ENCODE assay signal across 1 fruit fly cellular context in genomic region chrX:17780295-17780694, dm6.
A peak's percentile ranks its signal among the peaks of the same experiment; 100 is the strongest.
TF ChIP-seq lines count a peak whose summit lies in the region.

No protein-coding gene starts in this region.

TF ChIP-seq in whole organism, embryonic, 481 proteins besides CTCF, POLR2A, EP300 and RAD21 (continued from another document):
- TF ChIP-seq Aef1 (GFP tag; IDR thresholded peaks at IDR 0.05; lab: Robert Waterston, UW) = no peak
- peak; percentile 2 for TF ChIP-seq CG18599 (GFP tag; optimal IDR thresholded peaks at IDR 0.05; lab: Kevin White, UChicago)
- peak; percentile 57 for TF ChIP-seq Blimp-1 (GFP tag; optimal IDR thresholded peaks at IDR 0.05; lab: Kevin White, UChicago)
- peak; percentile 1 for TF ChIP-seq Chrac-16 (GFP tag; optimal IDR thresholded peaks at IDR 0.05; lab: Kevin White, UChicago)
- TF ChIP-seq CG30020 (tag; optimal IDR thresholded peaks at IDR 0.05; lab: Kevin White, UChicago) = no peak
- no peak for TF ChIP-seq chinmo (GFP tag; IDR thresholded peaks at IDR 0.05; lab: Robert Waterston, UW; ENCODE audit: partially characterized antibody)
- TF ChIP-seq CG17328 (GFP tag; IDR thresholded peaks at IDR 0.05; lab: Robert Waterston, UW) = 0 out of 2 replicates have a peak, but pooled peaks have one; percentile 22
- TF ChIP-seq CG12659 (GFP tag; optimal IDR thresholded peaks at IDR 0.05; lab: Kevin White, UChicago) = peak; percentile 14
- TF ChIP-seq dpn (GFP tag; optimal IDR thresholded peaks at IDR 0.05; lab: Kevin White, UChicago) = peak in 1 of 2 experiments; percentile 45
- no peak for TF ChIP-seq CG3838 (GFP tag; optimal IDR thresholded peaks at IDR 0.05; lab: Kevin White, UChicago)
- peak; percentile 53 for TF ChIP-seq fd96Cb (tag; optimal IDR thresholded peaks at IDR 0.05; lab: Kevin White, UChicago)
- no peak for TF ChIP-seq CG3281 (GFP tag; optimal IDR thresholded peaks at IDR 0.05; lab: Kevin White, UChicago)
- TF ChIP-seq jing (GFP tag; optimal IDR thresholded peaks at IDR 0.05; lab: Kevin White, UChicago) = no peak
- peak; percentile 16 for TF ChIP-seq CG10654 (GFP tag; optimal IDR thresholded peaks at IDR 0.05; lab: Kevin White, UChicago)
- 0 out of 2 replicates have a peak, but pooled peaks have one; percentile 29 for TF ChIP-seq vvl (GFP tag; IDR thresholded peaks at IDR 0.05; lab: Robert Waterston, UW)
- TF ChIP-seq bab2 (GFP tag; optimal IDR thresholded peaks at IDR 0.05; lab: Kevin White, UChicago) = peak; percentile 1
- TF ChIP-seq crc (GFP tag; optimal IDR thresholded peaks at IDR 0.05; lab: Kevin White, UChicago) = no peak
- TF ChIP-seq CG5245 (GFP tag; optimal IDR thresholded peaks at IDR 0.05; lab: Kevin White, UChicago) = peak; percentile 7
- peak; percentile 27 for TF ChIP-seq CG30431 (GFP tag; optimal IDR thresholded peaks at IDR 0.05; lab: Kevin White, UChicago)
- peak; percentile 76 for TF ChIP-seq CG18262 (tag; optimal IDR thresholded peaks at IDR 0.05; lab: Kevin White, UChicago)
- peak; percentile 0 for TF ChIP-seq tap (tag; optimal IDR thresholded peaks at IDR 0.05; lab: Kevin White, UChicago)
- no peak for TF ChIP-seq bbx (GFP tag; IDR thresholded peaks at IDR 0.05; lab: Robert Waterston, UW; ENCODE audit: partially characterized antibody)
- TF ChIP-seq nerfin-2 (GFP tag; IDR thresholded peaks at IDR 0.05; lab: Robert Waterston, UW; ENCODE audit: partially characterized antibody) = no peak
- TF ChIP-seq Mad (GFP tag; optimal IDR thresholded peaks at IDR 0.05; lab: Kevin White, UChicago) = no peak
- TF ChIP-seq Poxn (GFP tag; IDR thresholded peaks at IDR 0.05; lab: Robert Waterston, UW) = no peak
- TF ChIP-seq CG6813 (GFP tag; optimal IDR thresholded peaks at IDR 0.05; lab: Kevin White, UChicago) = no peak
- no peak for TF ChIP-seq CG16779 (GFP tag; IDR thresholded peaks at IDR 0.05; lab: Robert Waterston, UW)
- no peak for TF ChIP-seq HLH54F (GFP tag; optimal IDR thresholded peaks at IDR 0.05; lab: Kevin White, UChicago)
- peak; percentile 52 for TF ChIP-seq CG30403 (GFP tag; optimal IDR thresholded peaks at IDR 0.05; lab: Kevin White, UChicago)
- TF ChIP-seq sqz (GFP tag; optimal IDR thresholded peaks at IDR 0.05; lab: Kevin White, UChicago) = peak; percentile 32
- TF ChIP-seq Hr51 (GFP tag; optimal IDR thresholded peaks at IDR 0.05; lab: Kevin White, UChicago) = peak in 1 of 2 experiments; percentile 55
- TF ChIP-seq CG8944 (GFP tag; optimal IDR thresholded peaks at IDR 0.05; lab: Kevin White, UChicago) = peak; percentile 49
- peak; percentile 10 for TF ChIP-seq tx (GFP tag; optimal IDR thresholded peaks at IDR 0.05; lab: Kevin White, UChicago)
- TF ChIP-seq CG10209 (GFP tag; optimal IDR thresholded peaks at IDR 0.05; lab: Kevin White, UChicago) = peak; percentile 25
- peak; percentile 54 for TF ChIP-seq Sox100B (GFP tag; optimal IDR thresholded peaks at IDR 0.05; lab: Kevin White, UChicago)
- TF ChIP-seq Pdp1 (GFP tag; optimal IDR thresholded peaks at IDR 0.05; lab: Kevin White, UChicago) = peak in 1 of 2 experiments; percentile 18
- TF ChIP-seq Hsf (GFP tag; optimal IDR thresholded peaks at IDR 0.05; lab: Kevin White, UChicago) = peak; percentile 8
- peak; percentile 20 for TF ChIP-seq CG1233 (GFP tag; optimal IDR thresholded peaks at IDR 0.05; lab: Kevin White, UChicago)
- no peak for TF ChIP-seq cad (GFP tag; optimal IDR thresholded peaks at IDR 0.05; lab: Kevin White, UChicago)
- TF ChIP-seq Oli (tag; optimal IDR thresholded peaks at IDR 0.05; lab: Kevin White, UChicago) = peak; percentile 65
- TF ChIP-seq bsh (GFP tag; optimal IDR thresholded peaks at IDR 0.05; lab: Kevin White, UChicago) = peak in 1 of 2 experiments; percentile 63
- TF ChIP-seq sens (GFP tag; lab: Kevin White, UChicago) = peak; percentile 71
- TF ChIP-seq Ssrp (tag; optimal IDR thresholded peaks at IDR 0.05; lab: Kevin White, UChicago) = peak; percentile 51
- TF ChIP-seq prd (optimal IDR thresholded peaks at IDR 0.05; lab: Kevin White, UChicago) = no peak
- TF ChIP-seq prd (GFP tag; IDR thresholded peaks at IDR 0.05; lab: Robert Waterston, UW) = peak; percentile 22; the same call in 1 of the 3 replicates
- no peak for TF ChIP-seq gro (GFP tag; optimal IDR thresholded peaks at IDR 0.05; lab: Kevin White, UChicago)
- no peak for TF ChIP-seq Kr (GFP tag; optimal IDR thresholded peaks at IDR 0.05; lab: Kevin White, UChicago)
- TF ChIP-seq Xrp1 (GFP tag; IDR thresholded peaks at IDR 0.05; lab: Robert Waterston, UW) = peak; percentile 28; the same call in 1 of the 2 replicates
- TF ChIP-seq so (GFP tag; IDR thresholded peaks at IDR 0.05; lab: Robert Waterston, UW) = no peak
- TF ChIP-seq Xbp1 (GFP tag; optimal IDR thresholded peaks at IDR 0.05; lab: Kevin White, UChicago) = peak; percentile 28
- TF ChIP-seq unc-4 (GFP tag; IDR thresholded peaks at IDR 0.05; lab: Robert Waterston, UW; ENCODE audit: partially characterized antibody) = no peak
- peak; percentile 70 for TF ChIP-seq CoRest (tag; optimal IDR thresholded peaks at IDR 0.05; lab: Kevin White, UChicago)
- peak; percentile 12 for TF ChIP-seq CG8089 (GFP tag; optimal IDR thresholded peaks at IDR 0.05; lab: Kevin White, UChicago)
- no peak for TF ChIP-seq CG9797 (GFP tag; optimal IDR thresholded peaks at IDR 0.05; lab: Kevin White, UChicago)
- peak; percentile 16 for TF ChIP-seq twi (tag; optimal IDR thresholded peaks at IDR 0.05; lab: Kevin White, UChicago)
- 0 out of 2 replicates have a peak, but pooled peaks have one; percentile 19 for TF ChIP-seq CG3847 (GFP tag; IDR thresholded peaks at IDR 0.05; lab: Robert Waterston, UW)
- TF ChIP-seq nerfin-1 (tag; optimal IDR thresholded peaks at IDR 0.05; lab: Kevin White, UChicago) = peak; percentile 28
- TF ChIP-seq Hmr (GFP tag; optimal IDR thresholded peaks at IDR 0.05; lab: Kevin White, UChicago) = no peak
- TF ChIP-seq Adf1 (GFP tag; IDR thresholded peaks at IDR 0.05; lab: Robert Waterston, UW) = no peak
- TF ChIP-seq dmrt11E (tag; optimal IDR thresholded peaks at IDR 0.05; lab: Kevin White, UChicago) = peak; percentile 69
- no peak for TF ChIP-seq C15 (GFP tag; IDR thresholded peaks at IDR 0.05; lab: Robert Waterston, UW)
- peak; percentile 16 for TF ChIP-seq Usf (GFP tag; optimal IDR thresholded peaks at IDR 0.05; lab: Kevin White, UChicago)
- no peak for TF ChIP-seq CG15479 (GFP tag; optimal IDR thresholded peaks at IDR 0.05; lab: Kevin White, UChicago)
- TF ChIP-seq Dad (GFP tag; optimal IDR thresholded peaks at IDR 0.05; lab: Kevin White, UChicago) = no peak
- TF ChIP-seq CG7987 (GFP tag; optimal IDR thresholded peaks at IDR 0.05; lab: Kevin White, UChicago) = no peak
- peak in 1 of 2 experiments; percentile 78 for TF ChIP-seq eve (GFP tag; optimal IDR thresholded peaks at IDR 0.05; lab: Kevin White, UChicago)
- TF ChIP-seq oc (tag; optimal IDR thresholded peaks at IDR 0.05; lab: Kevin White, UChicago) = no peak
- TF ChIP-seq CG12391 (tag; optimal IDR thresholded peaks at IDR 0.05; lab: Kevin White, UChicago) = peak; percentile 36
- no peak for TF ChIP-seq CG2120 (GFP tag; optimal IDR thresholded peaks at IDR 0.05; lab: Kevin White, UChicago)
- peak; percentile 51 for TF ChIP-seq Sox102F (GFP tag; optimal IDR thresholded peaks at IDR 0.05; lab: Kevin White, UChicago)
- TF ChIP-seq toy (GFP tag; IDR thresholded peaks at IDR 0.05; lab: Robert Waterston, UW) = no peak
- peak; percentile 19 to 34 for TF ChIP-seq chif (GFP tag; optimal IDR thresholded peaks at IDR 0.05; lab: Kevin White, UChicago)
- TF ChIP-seq bcd (GFP tag; optimal IDR thresholded peaks at IDR 0.05; lab: Kevin White, UChicago) = peak; percentile 36
- peak; percentile 30; the same call in 1 of the 2 replicates for TF ChIP-seq CG4404 (GFP tag; IDR thresholded peaks at IDR 0.05; lab: Robert Waterston, UW)
- peak; percentile 58 for TF ChIP-seq grau (tag; optimal IDR thresholded peaks at IDR 0.05; lab: Kevin White, UChicago)
- peak; percentile 23 for TF ChIP-seq Asciz (GFP tag; optimal IDR thresholded peaks at IDR 0.05; lab: Kevin White, UChicago)
- TF ChIP-seq ken (GFP tag; IDR thresholded peaks at IDR 0.05; lab: Robert Waterston, UW) = 0 out of 3 replicates have a peak, but pooled peaks have one; percentile 19
- TF ChIP-seq CG31441 (GFP tag; IDR thresholded peaks at IDR 0.05; lab: Robert Waterston, UW) = peak; percentile 56; the same call in 1 of the 2 replicates
- TF ChIP-seq seq (GFP tag; IDR thresholded peaks at IDR 0.05; lab: Robert Waterston, UW) = no peak
- peak; percentile 59 for TF ChIP-seq CG14710 (tag; optimal IDR thresholded peaks at IDR 0.05; lab: Kevin White, UChicago)
- peak; percentile 40; the same call in 1 of the 3 replicates for TF ChIP-seq dysf (GFP tag; IDR thresholded peaks at IDR 0.05; lab: Robert Waterston, UW)
- peak; percentile 56 for TF ChIP-seq CG7839 (tag; optimal IDR thresholded peaks at IDR 0.05; lab: Kevin White, UChicago)
- TF ChIP-seq CG8388 (GFP tag; optimal IDR thresholded peaks at IDR 0.05; lab: Kevin White, UChicago) = peak; percentile 38
- peak; percentile 64 for TF ChIP-seq nmo (GFP tag; optimal IDR thresholded peaks at IDR 0.05; lab: Kevin White, UChicago)
- TF ChIP-seq lov (optimal IDR thresholded peaks at IDR 0.05; lab: Kevin White, UChicago) = no peak
- TF ChIP-seq lov (GFP tag; IDR thresholded peaks at IDR 0.05; lab: Robert Waterston, UW) = no peak
- TF ChIP-seq CG18619 (GFP tag; optimal IDR thresholded peaks at IDR 0.05; lab: Kevin White, UChicago) = peak; percentile 24
- peak; percentile 21 for TF ChIP-seq CG1529 (GFP tag; optimal IDR thresholded peaks at IDR 0.05; lab: Kevin White, UChicago)
- peak; percentile 24 for TF ChIP-seq ind (GFP tag; optimal IDR thresholded peaks at IDR 0.05; lab: Kevin White, UChicago)
- TF ChIP-seq CG16815 (GFP tag; optimal IDR thresholded peaks at IDR 0.05; lab: Kevin White, UChicago) = peak; percentile 34
- TF ChIP-seq ssp (GFP tag; IDR thresholded peaks at IDR 0.05; lab: Robert Waterston, UW) = peak; percentile 21; the same call in 1 of the 2 replicates
- TF ChIP-seq az2 (GFP tag; optimal IDR thresholded peaks at IDR 0.05; lab: Kevin White, UChicago) = peak; percentile 30
- no peak for TF ChIP-seq CG33213 (GFP tag; optimal IDR thresholded peaks at IDR 0.05; lab: Kevin White, UChicago)
- 0 out of 3 replicates have a peak, but pooled peaks have one; percentile 43 for TF ChIP-seq CG11695 (GFP tag; IDR thresholded peaks at IDR 0.05; lab: Robert Waterston, UW)
- peak; percentile 48 for TF ChIP-seq D19A (tag; optimal IDR thresholded peaks at IDR 0.05; lab: Kevin White, UChicago)
- no peak for TF ChIP-seq inv (GFP tag; IDR thresholded peaks at IDR 0.05; lab: Robert Waterston, UW; ENCODE audit: partially characterized antibody)
- peak; percentile 59 for TF ChIP-seq CG13424 (tag; optimal IDR thresholded peaks at IDR 0.05; lab: Kevin White, UChicago)
- TF ChIP-seq B-H1 (GFP tag; IDR thresholded peaks at IDR 0.05; lab: Robert Waterston, UW) = no peak
- TF ChIP-seq CG10267 (tag; optimal IDR thresholded peaks at IDR 0.05; lab: Kevin White, UChicago) = peak; percentile 45
- TF ChIP-seq D (optimal IDR thresholded peaks at IDR 0.05; lab: Kevin White, UChicago) = no peak
- peak; percentile 40 for TF ChIP-seq D (GFP tag; optimal IDR thresholded peaks at IDR 0.05; lab: Kevin White, UChicago)
- TF ChIP-seq dimm (GFP tag; IDR thresholded peaks at IDR 0.05; lab: Robert Waterston, UW) = no peak
- peak; percentile 20 for TF ChIP-seq CG13775 (GFP tag; optimal IDR thresholded peaks at IDR 0.05; lab: Kevin White, UChicago)
- TF ChIP-seq CG17385 (GFP tag; optimal IDR thresholded peaks at IDR 0.05; lab: Kevin White, UChicago) = peak; percentile 8
- TF ChIP-seq CG32772 (GFP tag; IDR thresholded peaks at IDR 0.05; lab: Robert Waterston, UW) = 0 out of 2 replicates have a peak, but pooled peaks have one; percentile 13
- TF ChIP-seq CG17359 (tag; optimal IDR thresholded peaks at IDR 0.05; lab: Kevin White, UChicago) = peak; percentile 3
- TF ChIP-seq croc (GFP tag; conservative IDR thresholded peaks at IDR 0.05; lab: Robert Waterston, UW) = peak; percentile 29; the same call in 2 of the 3 replicates
- peak; percentile 80 for TF ChIP-seq CG17361 (GFP tag; IDR thresholded peaks at IDR 0.05; lab: Robert Waterston, UW)
- peak; percentile 5 for TF ChIP-seq tin (GFP tag; optimal IDR thresholded peaks at IDR 0.05; lab: Kevin White, UChicago)
- TF ChIP-seq ems (GFP tag; optimal IDR thresholded peaks at IDR 0.05; lab: Kevin White, UChicago) = peak; percentile 7
- TF ChIP-seq chn (GFP tag; optimal IDR thresholded peaks at IDR 0.05; lab: Kevin White, UChicago) = peak; percentile 40
- no peak for TF ChIP-seq CG13624 (GFP tag; optimal IDR thresholded peaks at IDR 0.05; lab: Kevin White, UChicago)
- TF ChIP-seq E2f1 (GFP tag; IDR thresholded peaks at IDR 0.05; lab: Robert Waterston, UW) = no peak
- TF ChIP-seq CG4424 (GFP tag; optimal IDR thresholded peaks at IDR 0.05; lab: Kevin White, UChicago) = peak; percentile 48
- no peak for TF ChIP-seq Hey (tag; optimal IDR thresholded peaks at IDR 0.05; lab: Kevin White, UChicago)
- peak; percentile 27; the same call in 1 of the 2 replicates for TF ChIP-seq Rfx (GFP tag; IDR thresholded peaks at IDR 0.05; lab: Robert Waterston, UW)
- TF ChIP-seq row (GFP tag; IDR thresholded peaks at IDR 0.05; lab: Robert Waterston, UW) = peak; percentile 49
- TF ChIP-seq Ptx1 (GFP tag; IDR thresholded peaks at IDR 0.05; lab: Robert Waterston, UW) = 0 out of 2 replicates have a peak, but pooled peaks have one; percentile 29
- TF ChIP-seq stc (GFP tag; IDR thresholded peaks at IDR 0.05; lab: Robert Waterston, UW) = no peak
- TF ChIP-seq CG6689 (GFP tag; IDR thresholded peaks at IDR 0.05; lab: Robert Waterston, UW) = peak; percentile 49
- TF ChIP-seq CG15696 (tag; optimal IDR thresholded peaks at IDR 0.05; lab: Kevin White, UChicago) = peak; percentile 38
- peak; percentile 61 for TF ChIP-seq dmrt99B (tag; optimal IDR thresholded peaks at IDR 0.05; lab: Kevin White, UChicago)
- no peak for TF ChIP-seq CG13123 (GFP tag; optimal IDR thresholded peaks at IDR 0.05; lab: Kevin White, UChicago)
- peak; percentile 6 for TF ChIP-seq Lhr (GFP tag; optimal IDR thresholded peaks at IDR 0.05; lab: Kevin White, UChicago)
- no peak for TF ChIP-seq CG18476 (GFP tag; optimal IDR thresholded peaks at IDR 0.05; lab: Kevin White, UChicago)
- TF ChIP-seq BEAF-32 (GFP tag; optimal IDR thresholded peaks at IDR 0.05; lab: Kevin White, UChicago) = no peak
- 0 out of 2 replicates have a peak, but pooled peaks have one; percentile 29 for TF ChIP-seq lmd (GFP tag; IDR thresholded peaks at IDR 0.05; lab: Robert Waterston, UW)
- peak; percentile 10 for TF ChIP-seq gsb-n (tag; optimal IDR thresholded peaks at IDR 0.05; lab: Kevin White, UChicago)
- peak in 1 of 3 experiments; percentile 74 for TF ChIP-seq lola (GFP tag; optimal IDR thresholded peaks at IDR 0.05; lab: Kevin White, UChicago)
